Fruit fly (Drosophila melanogaster) whole organism, embryonic: ENCODE measurements around the gene Pink1.

Experiments
- Ada2b ChIP-seq: fragments of 200-800 bp; sonication (Bioruptor generic); IDR thresholded peaks from 2 replicates; pipeline ENCODE4 v1.3.6; 2022; ENCODE audit warnings: missing biosample characterization, missing genetic modification characterization
- CG10431 ChIP-seq: fragments of 200-800 bp; sonication (Bioruptor generic); optimal IDR thresholded peaks from 3 replicates; lab custom pipeline; 2018; ENCODE audit warnings: missing biosample characterization, mild to moderate bottlenecking, missing genetic modification characterization
- CG11695 ChIP-seq: fragments of 200-800 bp; sonication (Bioruptor generic); IDR thresholded peaks from 3 replicates; pipeline ENCODE4 v1.3.6; 2022; ENCODE audit warnings: missing biosample characterization, missing genetic modification characterization
- CG13296 ChIP-seq: fragments of 200-800 bp; sonication (Bioruptor generic); optimal IDR thresholded peaks from 3 replicates; lab custom pipeline; 2018; ENCODE audit warnings: missing biosample characterization, mild to moderate bottlenecking, missing genetic modification characterization
- CG15011 ChIP-seq: fragments of 200-800 bp; sonication (Bioruptor generic); optimal IDR thresholded peaks from 3 replicates; lab custom pipeline; 2018; ENCODE audit warnings: missing biosample characterization, mild to moderate bottlenecking, missing genetic modification characterization
- CG15479 ChIP-seq: fragments of 200-800 bp; sonication (Bioruptor generic); optimal IDR thresholded peaks from 3 replicates; lab custom pipeline; 2019; ENCODE audit warnings: missing biosample characterization, mild to moderate bottlenecking, missing genetic modification characterization, moderate library complexity
- CG16863 ChIP-seq: fragments of 200-800 bp; sonication (Bioruptor generic); optimal IDR thresholded peaks from 3 replicates; lab custom pipeline; 2016; ENCODE audit warnings: missing biosample characterization, missing genetic modification characterization
- CG2199 ChIP-seq: fragments of 200-800 bp; sonication (Bioruptor generic); IDR thresholded peaks from 3 replicates; pipeline ENCODE4 v1.3.6; 2022; ENCODE audit warnings: missing biosample characterization, missing genetic modification characterization
- CG3995 ChIP-seq: fragments of 200-800 bp; sonication (Bioruptor generic); optimal IDR thresholded peaks from 3 replicates; lab custom pipeline; 2016; ENCODE audit warnings: missing biosample characterization, missing genetic modification characterization
- CG4707 ChIP-seq: fragments of 200-800 bp; sonication (Bioruptor generic); optimal IDR thresholded peaks from 2 replicates; lab custom pipeline; 2018; ENCODE audit warnings: missing biosample characterization, mild to moderate bottlenecking, missing genetic modification characterization, moderate library complexity
- CG7556 ChIP-seq: fragments of 200-800 bp; sonication (Bioruptor generic); optimal IDR thresholded peaks from 2 replicates; lab custom pipeline; 2017; ENCODE audit warnings: missing biosample characterization, mild to moderate bottlenecking, missing genetic modification characterization
- CG7839 ChIP-seq: fragments of 200-800 bp; sonication (Bioruptor generic); optimal IDR thresholded peaks from 3 replicates; lab custom pipeline; 2018; ENCODE audit warnings: missing biosample characterization, mild to moderate bottlenecking, missing genetic modification characterization, moderate library complexity
- CG7928 ChIP-seq: fragments of 200-800 bp; sonication (Bioruptor generic); optimal IDR thresholded peaks from 2 replicates; lab custom pipeline; 2017; ENCODE audit warnings: missing biosample characterization, mild to moderate bottlenecking, missing genetic modification characterization
- CG8765 ChIP-seq: fragments of 200-800 bp; sonication (Bioruptor generic); IDR thresholded peaks from 2 replicates; pipeline ENCODE4 v1.3.6; 2022; ENCODE audit warnings: missing biosample characterization, missing genetic modification characterization
- CG9215 ChIP-seq: fragments of 200-800 bp; sonication (Bioruptor generic); IDR thresholded peaks from 2 replicates; pipeline ENCODE4 v1.3.6; 2022; ENCODE audit warnings: missing biosample characterization, missing genetic modification characterization
- CrebB ChIP-seq: fragments of 200-800 bp; sonication (Bioruptor generic); optimal IDR thresholded peaks from 3 replicates; lab custom pipeline; 2018; ENCODE audit warnings: missing biosample characterization, mild to moderate bottlenecking, missing genetic modification characterization
- D19B ChIP-seq: fragments of 200-800 bp; sonication (Bioruptor generic); optimal IDR thresholded peaks from 2 replicates; lab custom pipeline; 2017; ENCODE audit warnings: missing biosample characterization, mild to moderate bottlenecking, missing genetic modification characterization
- Dbx ChIP-seq: fragments of 200-800 bp; sonication (Bioruptor generic); IDR thresholded peaks from 3 replicates; pipeline ENCODE4 v1.3.6; 2022; ENCODE audit warnings: missing biosample characterization, missing genetic modification characterization
- Dek ChIP-seq: fragments of 200-800 bp; sonication (Bioruptor generic); optimal IDR thresholded peaks from 3 replicates; lab custom pipeline; 2019; ENCODE audit warnings: missing biosample characterization, mild to moderate bottlenecking, missing genetic modification characterization, moderate library complexity
- Dfd ChIP-seq, 2 experiments: fragments of >200 bp; optimal IDR thresholded peaks; 2 replicates each; lab custom pipeline; 2017; ENCODE audit warnings: missing biosample characterization in 2 of 2, missing genetic modification characterization in 2 of 2
- E2f1 ChIP-seq: fragments of 200-800 bp; sonication (Bioruptor generic); IDR thresholded peaks from 2 replicates; pipeline ENCODE4 v1.3.6; 2022; ENCODE audit warnings: missing biosample characterization, missing genetic modification characterization
- Ets97D ChIP-seq: fragments of 200-800 bp; sonication (Bioruptor generic); optimal IDR thresholded peaks from 3 replicates; lab custom pipeline; 2016; ENCODE audit warnings: missing biosample characterization, missing genetic modification characterization
- Mrtf ChIP-seq: fragments of 200-800 bp; sonication (Bioruptor generic); IDR thresholded peaks from 3 replicates; pipeline ENCODE4 v1.3.6; 2022; ENCODE audit warnings: missing biosample characterization, missing genetic modification characterization
- NFAT ChIP-seq: fragments of 200-800 bp; sonication (Bioruptor generic); IDR thresholded peaks from 2 replicates; pipeline ENCODE4 v1.3.6; 2022; ENCODE audit warnings: missing biosample characterization, missing genetic modification characterization
- Scr ChIP-seq: fragments of 200-800 bp; sonication (Bioruptor generic); IDR thresholded peaks from 2 replicates; pipeline ENCODE4 v1.3.6; 2022; ENCODE audit warnings: missing biosample characterization, missing genetic modification characterization; ENCODE audit not compliant: partially characterized antibody
- Sry-β ChIP-seq: fragments of 200-800 bp; sonication (Bioruptor generic); optimal IDR thresholded peaks from 2 replicates; lab custom pipeline; 2018; ENCODE audit warnings: missing biosample characterization, mild to moderate bottlenecking, missing genetic modification characterization, moderate library complexity
- Stat92E ChIP-seq, 3 experiments: fragments of >200 bp in 2 of 3; fragments of 200-800 bp in 1 of 3; sonication (Bioruptor generic) in 1 of 3; optimal IDR thresholded peaks; 2 replicates each; lab custom pipeline; 2017 to 2019; ENCODE audit warnings: missing biosample characterization in 3 of 3, missing genetic modification characterization in 3 of 3, mild to moderate bottlenecking in 1 of 3, moderate library complexity in 1 of 3
- TFAM ChIP-seq: fragments of 200-800 bp; sonication (Bioruptor generic); optimal IDR thresholded peaks from 2 replicates; lab custom pipeline; 2017; ENCODE audit warnings: missing biosample characterization, missing genetic modification characterization, inconsistent platforms
- ara ChIP-seq: fragments of 200-800 bp; sonication (Bioruptor generic); IDR thresholded peaks from 2 replicates; pipeline ENCODE4 v1.3.6; 2022; ENCODE audit warnings: missing biosample characterization, missing genetic modification characterization
- ash1 ChIP-seq: fragments of 200-800 bp; sonication (Bioruptor generic); optimal IDR thresholded peaks from 2 replicates; lab custom pipeline; 2018; ENCODE audit warnings: missing biosample characterization, mild to moderate bottlenecking, missing genetic modification characterization
- cad ChIP-seq: fragments of >200 bp; optimal IDR thresholded peaks from 2 replicates; lab custom pipeline; 2017; ENCODE audit warnings: missing biosample characterization, missing genetic modification characterization
- corto ChIP-seq: fragments of 200-800 bp; sonication (Bioruptor generic); optimal IDR thresholded peaks from 2 replicates; lab custom pipeline; 2016; ENCODE audit warnings: missing biosample characterization, mild to moderate bottlenecking, missing genetic modification characterization, moderate library complexity
- crp ChIP-seq, 2 experiments: fragments of 200-800 bp; sonication (Bioruptor generic); optimal IDR thresholded peaks; 2 replicates in 1 of 2; 3 replicates in 1 of 2; lab custom pipeline; 2017; ENCODE audit warnings: missing biosample characterization in 2 of 2, missing genetic modification characterization in 2 of 2, mild to moderate bottlenecking in 1 of 2, moderate library complexity in 1 of 2
- da ChIP-seq: fragments of 200-800 bp; sonication (Bioruptor generic); optimal IDR thresholded peaks from 2 replicates; lab custom pipeline; 2016; ENCODE audit warnings: missing biosample characterization, missing genetic modification characterization
- dati ChIP-seq: fragments of 200-800 bp; sonication (Bioruptor generic); IDR thresholded peaks from 2 replicates; pipeline ENCODE4 v1.3.6; 2022; ENCODE audit warnings: missing biosample characterization, missing genetic modification characterization
- gcm2 ChIP-seq: fragments of 200-800 bp; sonication (Bioruptor generic); optimal IDR thresholded peaks from 2 replicates; lab custom pipeline; 2016; ENCODE audit warnings: missing biosample characterization, missing genetic modification characterization
- kay ChIP-seq: fragments of 200-800 bp; sonication (Bioruptor generic); optimal IDR thresholded peaks from 2 replicates; lab custom pipeline; 2016; ENCODE audit warnings: missing biosample characterization, missing genetic modification characterization
- lov ChIP-seq, 2 experiments: fragments of 200-800 bp in 1 of 2; fragments of >200 bp in 1 of 2; sonication (Bioruptor generic) in 1 of 2; IDR thresholded peaks in 1 of 2; optimal IDR thresholded peaks in 1 of 2; 2 replicates in 1 of 2; 3 replicates in 1 of 2; pipeline versions ENCODE4 v1.3.6 to Lab custom; 2017 to 2022; ENCODE audit warnings: missing biosample characterization in 1 of 2, missing genetic modification characterization in 1 of 2
- mam ChIP-seq: fragments of 200-800 bp; sonication (Bioruptor generic); optimal IDR thresholded peaks from 3 replicates; lab custom pipeline; 2016; ENCODE audit warnings: missing biosample characterization, missing genetic modification characterization
- odd ChIP-seq: fragments of 200-800 bp; sonication (Bioruptor generic); optimal IDR thresholded peaks from 2 replicates; lab custom pipeline; 2017; ENCODE audit warnings: missing biosample characterization, mild to moderate bottlenecking, missing genetic modification characterization
- onecut ChIP-seq: fragments of 200-800 bp; sonication (Bioruptor generic); IDR thresholded peaks from 2 replicates; pipeline ENCODE4 v1.3.6; 2022; ENCODE audit warnings: missing biosample characterization, missing genetic modification characterization
- phol ChIP-seq: fragments of 200-800 bp; sonication (Bioruptor generic); optimal IDR thresholded peaks from 3 replicates; lab custom pipeline; 2018; ENCODE audit warnings: missing biosample characterization, mild to moderate bottlenecking, missing genetic modification characterization, moderate library complexity
- pita ChIP-seq: fragments of 200-800 bp; sonication (Bioruptor generic); optimal IDR thresholded peaks from 2 replicates; lab custom pipeline; 2017; ENCODE audit warnings: missing biosample characterization, mild to moderate bottlenecking, missing genetic modification characterization
- salm ChIP-seq: fragments of 200-800 bp; sonication (Bioruptor generic); optimal IDR thresholded peaks from 2 replicates; lab custom pipeline; 2018; ENCODE audit warnings: missing biosample characterization, mild to moderate bottlenecking, missing genetic modification characterization
- sens ChIP-seq: fragments of 200-800 bp; sonication (Bioruptor generic); peaks from one replicate; lab custom pipeline; 2016; ENCODE audit warnings: missing biosample characterization, missing genetic modification characterization
- sima ChIP-seq: fragments of 200-800 bp; sonication (Bioruptor generic); optimal IDR thresholded peaks from 2 replicates; lab custom pipeline; 2016; ENCODE audit warnings: missing biosample characterization, missing genetic modification characterization
- sqz ChIP-seq: fragments of 200-800 bp; sonication (Bioruptor generic); optimal IDR thresholded peaks from 3 replicates; lab custom pipeline; 2018; ENCODE audit warnings: missing biosample characterization, mild to moderate bottlenecking, missing genetic modification characterization
- stc ChIP-seq: fragments of 200-800 bp; sonication (Bioruptor generic); IDR thresholded peaks from 2 replicates; pipeline ENCODE4 v1.3.6; 2022; ENCODE audit warnings: missing biosample characterization, missing genetic modification characterization
- tx ChIP-seq: fragments of 200-800 bp; sonication (Bioruptor generic); optimal IDR thresholded peaks from 2 replicates; lab custom pipeline; 2016; ENCODE audit warnings: missing biosample characterization, missing genetic modification characterization
- vnd ChIP-seq: fragments of 200-800 bp; sonication (Bioruptor generic); IDR thresholded peaks from 3 replicates; pipeline ENCODE4 v1.3.6; 2022; ENCODE audit warnings: missing biosample characterization, missing genetic modification characterization; ENCODE audit not compliant: partially characterized antibody

Gene Pink1

DNA sequence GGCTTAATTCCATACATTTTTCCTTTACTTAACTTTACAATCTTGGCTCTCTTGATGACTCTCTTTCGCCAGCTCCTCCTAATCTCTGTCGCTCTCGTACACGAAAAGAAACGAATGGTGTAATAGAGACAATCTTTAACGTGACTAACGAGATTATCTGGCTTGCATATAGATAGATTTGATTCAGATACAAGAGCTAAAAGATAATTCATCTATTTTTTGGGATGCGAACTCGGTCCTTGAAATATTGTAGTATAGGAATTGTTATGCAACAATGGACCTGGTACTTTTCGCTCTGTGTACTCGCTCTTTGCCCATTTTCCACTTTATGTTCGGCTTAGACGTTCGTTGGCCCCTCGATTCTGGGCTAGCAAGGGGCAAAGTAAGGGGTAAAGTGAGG, 27.7 kb downstream of the Pink1 start (continued):
- TF ChIP-seq lov (optimal IDR thresholded peaks at IDR 0.05; lab: Kevin White, UChicago) = no peak
- TF ChIP-seq lov (GFP tag; IDR thresholded peaks at IDR 0.05; lab: Robert Waterston, UW) = no peak
- no peak for TF ChIP-seq Dfd (GFP tag; optimal IDR thresholded peaks at IDR 0.05; lab: Kevin White, UChicago)
- peak; percentile 71 for TF ChIP-seq E2f1 (GFP tag; lab: Robert Waterston, UW)
- TF ChIP-seq corto (GFP tag; lab: Kevin White, UChicago) = peak; percentile 45
- peak; percentile 83 for TF ChIP-seq Ada2b (GFP tag; lab: Robert Waterston, UW)
- peak; percentile 54 for TF ChIP-seq NFAT
- TF ChIP-seq salm (tag; lab: Kevin White, UChicago) = peak; percentile 70
- peak; percentile 54 for TF ChIP-seq gcm2 (GFP tag; lab: Kevin White, UChicago)
- peak; percentile 76 for TF ChIP-seq phol
- peak; percentile 88 for TF ChIP-seq CG7839 (tag; lab: Kevin White, UChicago)
- peak; percentile 82 for TF ChIP-seq CrebB (tag; lab: Kevin White, UChicago)
- TF ChIP-seq CG8765 = no peak; the same call in 1 of the 2 replicates
- 0 out of 2 replicates have a peak, but pooled peaks have one; percentile 38 for TF ChIP-seq dati
- TF ChIP-seq Ets97D (GFP tag; lab: Kevin White, UChicago) = peak; percentile 20
- no peak for TF ChIP-seq Sry-β (GFP tag; lab: Kevin White, UChicago)
- peak; percentile 62 for TF ChIP-seq CG15011 (GFP tag; lab: Kevin White, UChicago)
- TF ChIP-seq Dbx (GFP tag; lab: Robert Waterston, UW) = peak; percentile 65; the same call in 2 of the 3 replicates
- peak; percentile 82 for TF ChIP-seq CG16863 (GFP tag; lab: Kevin White, UChicago)
- peak; percentile 83 for TF ChIP-seq Dek (tag; lab: Kevin White, UChicago)
- TF ChIP-seq CG2199 (GFP tag; lab: Robert Waterston, UW) = peak; percentile 63; the same call in 1 of the 3 replicates
- peak; percentile 86 for TF ChIP-seq CG7556
- TF ChIP-seq CG13296 = peak; percentile 70
- peak; percentile 61 for TF ChIP-seq CG9215 (GFP tag; lab: Robert Waterston, UW)
- TF ChIP-seq Scr (GFP tag; lab: Robert Waterston, UW) = no peak
- TF ChIP-seq ash1 (GFP tag; lab: Kevin White, UChicago) = peak; percentile 47
- peak; percentile 77 for TF ChIP-seq mam (GFP tag; lab: Kevin White, UChicago)
- TF ChIP-seq onecut = peak; percentile 51
- TF ChIP-seq sens (GFP tag; lab: Kevin White, UChicago) = peak; percentile 96
- no peak for TF ChIP-seq CG3995
- peak; percentile 65 for TF ChIP-seq CG4707
- no peak for TF ChIP-seq CG15479 (GFP tag; lab: Kevin White, UChicago)
- TF ChIP-seq D19B = peak; percentile 45
- peak; percentile 48 for TF ChIP-seq stc (GFP tag; lab: Robert Waterston, UW)
- TF ChIP-seq sima (GFP tag; lab: Kevin White, UChicago) = no peak
- peak in 1 of 3 experiments; percentile 15 for TF ChIP-seq Stat92E (GFP tag; optimal IDR thresholded peaks at IDR 0.05; lab: Kevin White, UChicago)
- TF ChIP-seq pita = no peak
- TF ChIP-seq crp (GFP tag; optimal IDR thresholded peaks at IDR 0.05; lab: Kevin White, UChicago) = no peak
- peak; percentile 42 for TF ChIP-seq da (GFP tag; lab: Kevin White, UChicago)
- TF ChIP-seq CG11695 (GFP tag; lab: Robert Waterston, UW) = peak; percentile 80
- TF ChIP-seq CG7928 (GFP tag; lab: Kevin White, UChicago) = peak; percentile 42
- TF ChIP-seq TFAM (GFP tag; lab: Kevin White, UChicago) = peak; percentile 24
- TF ChIP-seq sqz (GFP tag; lab: Kevin White, UChicago) = peak; percentile 24
- peak; percentile 63 for TF ChIP-seq odd
- TF ChIP-seq Mrtf (GFP tag; lab: Robert Waterston, UW) = peak; percentile 68; the same call in 2 of the 3 replicates
- peak; percentile 76 for TF ChIP-seq tx (GFP tag; lab: Kevin White, UChicago)
- peak; percentile 71 for TF ChIP-seq ara (GFP tag; lab: Robert Waterston, UW)
- TF ChIP-seq CG10431 (GFP tag; lab: Kevin White, UChicago) = no peak
- TF ChIP-seq kay (GFP tag; lab: Kevin White, UChicago) = peak; percentile 68
- TF ChIP-seq cad (GFP tag; lab: Kevin White, UChicago) = no peak
- TF ChIP-seq vnd (GFP tag; lab: Robert Waterston, UW) = no peak
